Fruit fly (Drosophila melanogaster): ENCODE measurements around the gene CG10681.

CG10681 gene

DNA sequence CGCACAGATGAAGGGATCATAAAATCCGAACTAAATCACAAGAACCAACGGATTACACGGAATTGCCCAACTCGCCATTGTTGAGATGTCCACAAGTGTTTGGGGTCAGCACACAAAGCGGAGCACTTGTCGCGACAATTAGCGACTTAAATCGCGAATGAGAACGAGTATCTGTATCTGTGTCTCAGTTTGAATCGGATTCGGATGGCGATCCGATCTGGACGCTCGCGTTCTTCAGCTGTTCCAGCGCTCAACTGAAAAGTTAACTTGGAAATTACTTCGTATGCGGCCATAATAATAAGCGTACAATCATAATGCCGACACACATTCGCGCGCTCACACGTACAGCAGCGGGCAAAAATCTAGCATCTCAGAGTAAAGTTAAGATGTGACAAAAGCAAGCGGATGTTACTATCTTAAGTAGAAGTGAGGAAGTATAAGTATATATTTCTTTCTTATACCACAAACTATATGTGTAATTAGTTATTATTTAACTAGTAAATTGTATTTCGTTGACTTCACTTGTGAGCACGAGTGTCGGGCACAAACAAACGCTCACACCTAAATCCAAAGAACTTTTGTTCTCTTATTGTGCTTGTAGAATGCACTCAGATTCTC lies 10.8 kb upstream of the CG10681 start, which contains the start of gene CG10660 (continued):
- TF ChIP-seq sisA (GFP tag; IDR thresholded peaks at IDR 0.05) (peak; percentile 87), CG17829 (tag; optimal IDR thresholded peaks at IDR 0.05) (peak; percentile 76), Spps (tag; optimal IDR thresholded peaks at IDR 0.05) (peak; percentile 69), CG11504 (tag; optimal IDR thresholded peaks at IDR 0.05) (peak; percentile 93), cg (GFP tag; optimal IDR thresholded peaks at IDR 0.05) (peak; percentile 11), CG12299 (tag; optimal IDR thresholded peaks at IDR 0.05) (peak; percentile 80)

DNA sequence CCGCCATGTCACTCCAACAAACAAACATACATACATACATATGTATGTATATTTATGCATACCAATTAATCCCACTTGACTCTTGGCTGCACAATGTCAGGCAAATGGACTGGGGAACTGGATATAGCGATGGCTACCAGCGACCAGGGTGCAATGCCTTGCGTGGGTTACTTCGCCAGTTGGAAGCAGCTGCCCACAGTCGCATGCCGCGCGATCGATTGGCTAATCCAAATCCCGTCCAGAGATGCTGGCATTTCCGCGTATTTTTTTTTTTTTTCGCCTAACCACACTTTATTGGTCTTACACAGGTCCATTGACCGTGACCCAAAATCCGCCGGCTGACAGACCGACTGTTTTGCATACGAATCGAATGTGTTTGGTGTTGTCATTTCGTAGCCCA lies 7.0 kb upstream of the CG10681 start:
- TF ChIP-seq Eip74EF (GFP tag; optimal IDR thresholded peaks at IDR 0.05) (peak in 1 of 2 experiments; percentile 85), vvl (GFP tag; IDR thresholded peaks at IDR 0.05) (peak; percentile 27; the same call in 1 of the 2 replicates), onecut (GFP tag; IDR thresholded peaks at IDR 0.05) (no peak), Fer1 (GFP tag; optimal IDR thresholded peaks at IDR 0.05) (no peak), CG11093 (GFP tag; IDR thresholded peaks at IDR 0.05) (no peak), sqz (GFP tag; optimal IDR thresholded peaks at IDR 0.05) (peak; percentile 28), ftz-f1 (GFP tag; optimal IDR thresholded peaks at IDR 0.05) (peak; percentile 32), CG15514 (GFP tag; optimal IDR thresholded peaks at IDR 0.05) (no peak), Dfd (GFP tag; optimal IDR thresholded peaks at IDR 0.05) (no peak), gro (GFP tag; optimal IDR thresholded peaks at IDR 0.05) (no peak), sr (GFP tag; IDR thresholded peaks at IDR 0.05) (peak; percentile 58; the same call in 1 of the 3 replicates), CG8765 (GFP tag; IDR thresholded peaks at IDR 0.05) (no peak), maf-S (GFP tag; optimal IDR thresholded peaks at IDR 0.05) (no peak)

DNA sequence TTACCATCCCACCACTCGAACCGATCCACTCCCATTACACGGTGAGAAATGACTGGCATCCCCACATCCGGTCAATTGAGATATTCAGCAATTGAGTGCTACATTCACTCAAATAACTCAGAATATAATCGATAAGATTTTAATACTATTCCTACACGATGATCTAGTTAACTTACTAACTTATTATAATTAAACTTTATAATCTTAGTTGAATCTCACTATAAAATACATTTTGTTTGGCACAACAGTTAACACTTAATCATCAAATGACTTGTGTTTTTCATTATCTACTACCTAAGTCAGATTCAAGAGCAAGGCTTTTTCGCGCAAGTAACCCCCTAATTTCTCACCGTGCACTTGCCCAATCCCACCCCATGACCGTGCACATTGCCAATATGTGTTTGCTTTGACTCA lies 6.0 kb upstream of the CG10681 start:
- peak; percentile 39 for TF ChIP-seq CG12659 (GFP tag; optimal IDR thresholded peaks at IDR 0.05)
- TF ChIP-seq tgo (GFP tag; IDR thresholded peaks at IDR 0.05) = peak; percentile 21; the same call in 1 of the 3 replicates
- no peak for TF ChIP-seq CG4617 (GFP tag; optimal IDR thresholded peaks at IDR 0.05; ENCODE audit: borderline replicate concordance)
- peak; percentile 19 for TF ChIP-seq oc (tag; optimal IDR thresholded peaks at IDR 0.05)
- TF ChIP-seq Mrtf (GFP tag; IDR thresholded peaks at IDR 0.05) = 0 out of 3 replicates have a peak, but pooled peaks have one; percentile 29
- peak; percentile 11 for TF ChIP-seq caup (GFP tag; optimal IDR thresholded peaks at IDR 0.05; ENCODE audit: severe bottlenecking)
- peak; percentile 48 for TF ChIP-seq phol (tag; optimal IDR thresholded peaks at IDR 0.05)
- peak; percentile 1 for TF ChIP-seq Atf-2 (GFP tag; optimal IDR thresholded peaks at IDR 0.05)
- no peak for TF ChIP-seq CG2199 (GFP tag; IDR thresholded peaks at IDR 0.05)
- peak; percentile 63 for TF ChIP-seq CG30403 (GFP tag; optimal IDR thresholded peaks at IDR 0.05)
- TF ChIP-seq zen2 (GFP tag; IDR thresholded peaks at IDR 0.05; ENCODE audit: partially characterized antibody) = no peak
- no peak for TF ChIP-seq jumu (GFP tag; optimal IDR thresholded peaks at IDR 0.05)
- TF ChIP-seq CG17385 (GFP tag; optimal IDR thresholded peaks at IDR 0.05) = peak; percentile 55
- no peak for TF ChIP-seq Adf1 (GFP tag; IDR thresholded peaks at IDR 0.05)
- peak; percentile 27 for TF ChIP-seq CG5180 (GFP tag; optimal IDR thresholded peaks at IDR 0.05)
- no peak for TF ChIP-seq MTF-1 (GFP tag; optimal IDR thresholded peaks at IDR 0.05; ENCODE audit: borderline replicate concordance)
- no peak for TF ChIP-seq zfh2 (GFP tag; optimal IDR thresholded peaks at IDR 0.05)
- peak; percentile 3 for TF ChIP-seq CG7786 (GFP tag; optimal IDR thresholded peaks at IDR 0.05)
- TF ChIP-seq CG1832 (GFP tag; optimal IDR thresholded peaks at IDR 0.05) = no peak
- peak; percentile 27 for TF ChIP-seq CG12769 (tag; optimal IDR thresholded peaks at IDR 0.05)
- TF ChIP-seq z (GFP tag; IDR thresholded peaks at IDR 0.05) = peak; percentile 90
- TF ChIP-seq abd-A (tag; optimal IDR thresholded peaks at IDR 0.05) = no peak
- TF ChIP-seq Fer3 (tag; optimal IDR thresholded peaks at IDR 0.05) = no peak
- TF ChIP-seq maf-S (GFP tag; optimal IDR thresholded peaks at IDR 0.05) = no peak
- peak; percentile 36 for TF ChIP-seq org-1 (GFP tag; optimal IDR thresholded peaks at IDR 0.05)
- TF ChIP-seq mirr (GFP tag; optimal IDR thresholded peaks at IDR 0.05) = no peak
- peak; percentile 26 for TF ChIP-seq tio (GFP tag; optimal IDR thresholded peaks at IDR 0.05)
- TF ChIP-seq grau (tag; optimal IDR thresholded peaks at IDR 0.05) = peak; percentile 64
- TF ChIP-seq CG8089 (GFP tag; optimal IDR thresholded peaks at IDR 0.05) = no peak
